Fruit fly (Drosophila melanogaster): ENCODE measurements around the gene CG9917.
A peak's percentile ranks its signal among the peaks of the same experiment; 100 is the strongest.

The CG9917 gene

DNA sequence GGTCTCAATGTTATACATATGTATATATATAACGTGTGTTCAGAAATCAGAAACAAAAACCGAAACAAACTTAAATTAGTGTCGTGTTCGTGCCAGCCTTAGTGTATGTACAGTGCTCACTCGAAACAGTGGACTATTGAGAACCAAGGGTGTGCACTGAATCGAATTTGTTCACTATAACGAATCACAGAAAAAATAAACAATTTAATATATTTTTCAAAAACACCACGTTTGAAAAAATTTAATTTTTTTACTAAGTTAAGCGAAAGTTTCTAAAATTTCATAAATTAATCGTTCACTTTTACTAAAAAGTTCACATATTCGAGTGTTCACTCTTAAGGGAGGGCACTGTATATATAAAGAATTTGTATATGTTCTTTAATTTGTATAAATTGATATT, 37.8 kb downstream of the CG9917 start (continued):
- no peak for TF ChIP-seq Bdp1 (GFP tag; optimal IDR thresholded peaks at IDR 0.05)
- no peak for TF ChIP-seq Ravus (GFP tag; IDR thresholded peaks at IDR 0.05)
- peak; percentile 19; the same call in 1 of the 2 replicates for TF ChIP-seq CG32532 (GFP tag; IDR thresholded peaks at IDR 0.05)
- peak; percentile 51 for TF ChIP-seq CG11504 (tag; optimal IDR thresholded peaks at IDR 0.05)
- no peak for TF ChIP-seq sob (GFP tag; IDR thresholded peaks at IDR 0.05)
- no peak for TF ChIP-seq nau (GFP tag; optimal IDR thresholded peaks at IDR 0.05)
- no peak for TF ChIP-seq Dip2 (GFP tag; IDR thresholded peaks at IDR 0.05)
- TF ChIP-seq CG7372 (GFP tag; IDR thresholded peaks at IDR 0.05): no peak
- TF ChIP-seq lola (GFP tag; optimal IDR thresholded peaks at IDR 0.05): peak in 1 of 3 experiments; percentile 6
- no peak for TF ChIP-seq tna (GFP tag; IDR thresholded peaks at IDR 0.05; ENCODE audit: partially characterized antibody)
- 0 out of 3 replicates have a peak, but pooled peaks have one; percentile 15 for TF ChIP-seq B-H1 (GFP tag; IDR thresholded peaks at IDR 0.05)
- no peak for TF ChIP-seq Mrtf (GFP tag; IDR thresholded peaks at IDR 0.05)
- TF ChIP-seq schlank (tag; optimal IDR thresholded peaks at IDR 0.05): no peak
- TF ChIP-seq p53 (GFP tag; optimal IDR thresholded peaks at IDR 0.05): no peak
- no peak for TF ChIP-seq psq (GFP tag; optimal IDR thresholded peaks at IDR 0.05)
- no peak for TF ChIP-seq Usf (GFP tag; optimal IDR thresholded peaks at IDR 0.05)
- TF ChIP-seq CG34422 (GFP tag; IDR thresholded peaks at IDR 0.05): no peak
- no peak for TF ChIP-seq CG13894 (tag; optimal IDR thresholded peaks at IDR 0.05)
- TF ChIP-seq PHDP (tag; optimal IDR thresholded peaks at IDR 0.05): peak; percentile 36
- TF ChIP-seq CG2120 (GFP tag; optimal IDR thresholded peaks at IDR 0.05): peak; percentile 39
- no peak for TF ChIP-seq CG4730 (GFP tag; IDR thresholded peaks at IDR 0.05)
- TF ChIP-seq Opbp (GFP tag; IDR thresholded peaks at IDR 0.05; ENCODE audit: partially characterized antibody): no peak
- peak in 1 of 2 experiments; percentile 9 for TF ChIP-seq dpn (GFP tag; optimal IDR thresholded peaks at IDR 0.05)
- 0 out of 2 replicates have a peak, but pooled peaks have one; percentile 15 for TF ChIP-seq CG17328 (GFP tag; IDR thresholded peaks at IDR 0.05)
- no peak for TF ChIP-seq CG8281 (tag; optimal IDR thresholded peaks at IDR 0.05)
- TF ChIP-seq HLHmδ (GFP tag; optimal IDR thresholded peaks at IDR 0.05): no peak
- no peak for TF ChIP-seq ase (GFP tag; IDR thresholded peaks at IDR 0.05)
- peak; percentile 58 for TF ChIP-seq CG2678 (tag; optimal IDR thresholded peaks at IDR 0.05)
- no peak for TF ChIP-seq dan (GFP tag; IDR thresholded peaks at IDR 0.05)
- TF ChIP-seq CG43689 (GFP tag; IDR thresholded peaks at IDR 0.05): no peak
- TF ChIP-seq CG4424 (GFP tag; optimal IDR thresholded peaks at IDR 0.05): peak; percentile 32
- TF ChIP-seq CHES-1-like (GFP tag; optimal IDR thresholded peaks at IDR 0.05): no peak
- TF ChIP-seq CG2202 (tag; optimal IDR thresholded peaks at IDR 0.05): no peak
- TF ChIP-seq btn (GFP tag; optimal IDR thresholded peaks at IDR 0.05): no peak
- TF ChIP-seq slp2 (GFP tag; optimal IDR thresholded peaks at IDR 0.05): no peak
- TF ChIP-seq pnt (GFP tag; optimal IDR thresholded peaks at IDR 0.05): no peak
- TF ChIP-seq stwl (tag; optimal IDR thresholded peaks at IDR 0.05): no peak
- no peak for TF ChIP-seq Dll (GFP tag; IDR thresholded peaks at IDR 0.05; ENCODE audit: partially characterized antibody)
- no peak for TF ChIP-seq Hr39 (optimal IDR thresholded peaks at IDR 0.05)
- TF ChIP-seq bcd (GFP tag; optimal IDR thresholded peaks at IDR 0.05): no peak
- no peak for TF ChIP-seq Side (GFP tag; optimal IDR thresholded peaks at IDR 0.05)
- peak; percentile 51; the same call in 1 of the 2 replicates for TF ChIP-seq Xrp1 (GFP tag; IDR thresholded peaks at IDR 0.05)
- no peak for TF ChIP-seq CG2889 (GFP tag; IDR thresholded peaks at IDR 0.05)
- TF ChIP-seq CG14710 (tag; optimal IDR thresholded peaks at IDR 0.05): no peak
- TF ChIP-seq pum (GFP tag; optimal IDR thresholded peaks at IDR 0.05): no peak
- TF ChIP-seq Doc2 (GFP tag; IDR thresholded peaks at IDR 0.05): no peak
- TF ChIP-seq ara (GFP tag; IDR thresholded peaks at IDR 0.05): no peak
- TF ChIP-seq CG15269 (tag; optimal IDR thresholded peaks at IDR 0.05): peak; percentile 48
- TF ChIP-seq Vsx1 (GFP tag; optimal IDR thresholded peaks at IDR 0.05): no peak
- TF ChIP-seq CG2875 (GFP tag; optimal IDR thresholded peaks at IDR 0.05): no peak
- no peak for TF ChIP-seq mld (GFP tag; IDR thresholded peaks at IDR 0.05; ENCODE audit: partially characterized antibody)
- no peak for TF ChIP-seq crol (GFP tag; IDR thresholded peaks at IDR 0.05)
